Fruit fly (Drosophila melanogaster) whole organism, embryonic: Measurements from ENCODE around the gene Spn38F.

ENCODE experiments used
- Atf6 ChIP-seq: fragments of 200-800 bp; sonication (Bioruptor generic); IDR thresholded peaks from 2 replicates; pipeline ENCODE4 v1.3.6; 2022; ENCODE audit warnings: missing biosample characterization, missing genetic modification characterization
- B-H1 ChIP-seq: fragments of 200-800 bp; sonication (Bioruptor generic); IDR thresholded peaks from 3 replicates; pipeline ENCODE4 v1.3.6; 2022; ENCODE audit warnings: missing biosample characterization, missing genetic modification characterization
- Bdp1 ChIP-seq: fragments of 200-800 bp; sonication (Bioruptor generic); optimal IDR thresholded peaks from 3 replicates; lab custom pipeline; 2016; ENCODE audit warnings: missing biosample characterization, missing genetic modification characterization
- Blimp-1 ChIP-seq: fragments of 200-800 bp; sonication (Bioruptor generic); optimal IDR thresholded peaks from 3 replicates; lab custom pipeline; 2018; ENCODE audit warnings: missing biosample characterization, missing genetic modification characterization, mild to moderate bottlenecking, moderate library complexity, missing genetic modification reagents
- CG11398 ChIP-seq: fragments of 200-800 bp; sonication (Bioruptor generic); optimal IDR thresholded peaks from 2 replicates; lab custom pipeline; 2016; ENCODE audit warnings: missing biosample characterization, missing genetic modification characterization
- CG11560 ChIP-seq: fragments of 200-800 bp; sonication (Bioruptor generic); IDR thresholded peaks from 3 replicates; pipeline ENCODE4 v1.3.6; 2022; ENCODE audit warnings: missing biosample characterization, missing genetic modification characterization
- CG12236 ChIP-seq: fragments of 200-800 bp; sonication (Bioruptor generic); optimal IDR thresholded peaks from 2 replicates; lab custom pipeline; 2016; ENCODE audit warnings: missing biosample characterization, missing genetic modification characterization
- CG13296 ChIP-seq: fragments of 200-800 bp; sonication (Bioruptor generic); optimal IDR thresholded peaks from 3 replicates; lab custom pipeline; 2018; ENCODE audit warnings: missing biosample characterization, mild to moderate bottlenecking, missing genetic modification characterization
- CG17802 ChIP-seq: fragments of 200-800 bp; sonication (Bioruptor generic); optimal IDR thresholded peaks from 2 replicates; lab custom pipeline; 2018; ENCODE audit warnings: missing biosample characterization, mild to moderate bottlenecking, missing genetic modification characterization, moderate library complexity
- CG17829 ChIP-seq: fragments of 200-800 bp; optimal IDR thresholded peaks from 2 replicates; lab custom pipeline; 2019; ENCODE audit warnings: missing biosample characterization, mild to moderate bottlenecking, missing genetic modification characterization, moderate library complexity
- CG18764 ChIP-seq: fragments of 200-800 bp; sonication (Bioruptor generic); optimal IDR thresholded peaks from 3 replicates; lab custom pipeline; 2016; ENCODE audit warnings: missing biosample characterization, missing genetic modification characterization
- CG2116 ChIP-seq: fragments of 200-800 bp; sonication (Bioruptor generic); optimal IDR thresholded peaks from 3 replicates; lab custom pipeline; 2018; ENCODE audit warnings: missing biosample characterization, mild to moderate bottlenecking, missing genetic modification characterization
- CG3838 ChIP-seq: fragments of 200-800 bp; sonication (Bioruptor generic); optimal IDR thresholded peaks from 3 replicates; lab custom pipeline; 2016; ENCODE audit warnings: missing biosample characterization, missing genetic modification characterization
- CG5245 ChIP-seq: fragments of 200-800 bp; sonication (Bioruptor generic); optimal IDR thresholded peaks from 3 replicates; lab custom pipeline; 2016; ENCODE audit warnings: missing biosample characterization, missing genetic modification characterization
- CG6791 ChIP-seq: fragments of 200-800 bp; sonication (Bioruptor generic); IDR thresholded peaks from 3 replicates; pipeline ENCODE4 v1.3.6; 2022; ENCODE audit warnings: missing biosample characterization, missing genetic modification characterization; ENCODE audit not compliant: partially characterized antibody
- CG7987 ChIP-seq: fragments of 200-800 bp; sonication (Bioruptor generic); optimal IDR thresholded peaks from 2 replicates; lab custom pipeline; 2018; ENCODE audit warnings: missing biosample characterization, mild to moderate bottlenecking, missing genetic modification characterization, moderate library complexity
- CG8089 ChIP-seq: fragments of 200-800 bp; sonication (Bioruptor generic); optimal IDR thresholded peaks from 3 replicates; lab custom pipeline; 2016; ENCODE audit warnings: missing biosample characterization, missing genetic modification characterization
- CG9437 ChIP-seq: fragments of 200-800 bp; sonication (Bioruptor generic); optimal IDR thresholded peaks from 2 replicates; lab custom pipeline; 2018; ENCODE audit warnings: missing biosample characterization, mild to moderate bottlenecking, missing genetic modification characterization
- CG9609 ChIP-seq: fragments of 200-800 bp; sonication (Bioruptor generic); optimal IDR thresholded peaks from 3 replicates; lab custom pipeline; 2016; ENCODE audit warnings: missing biosample characterization, missing genetic modification characterization
- CG9932 ChIP-seq: fragments of 200-800 bp; sonication (Bioruptor generic); IDR thresholded peaks from 2 replicates; pipeline ENCODE4 v1.3.6; 2022; ENCODE audit warnings: missing biosample characterization, missing genetic modification characterization
- CHES-1-like ChIP-seq: fragments of 200-800 bp; sonication (Bioruptor generic); optimal IDR thresholded peaks from 2 replicates; lab custom pipeline; 2016; ENCODE audit warnings: missing biosample characterization, missing genetic modification characterization
- Camta ChIP-seq: fragments of 200-800 bp; sonication (Bioruptor generic); optimal IDR thresholded peaks from 2 replicates; lab custom pipeline; 2016; ENCODE audit warnings: missing biosample characterization, missing genetic modification characterization
- Chrac-16 ChIP-seq: fragments of 200-800 bp; sonication (Bioruptor generic); optimal IDR thresholded peaks from 3 replicates; lab custom pipeline; 2016; ENCODE audit warnings: missing biosample characterization, missing genetic modification characterization
- Dbx ChIP-seq: fragments of 200-800 bp; sonication (Bioruptor generic); IDR thresholded peaks from 3 replicates; pipeline ENCODE4 v1.3.6; 2022; ENCODE audit warnings: missing biosample characterization, missing genetic modification characterization
- Deaf1 ChIP-seq: fragments of 200-800 bp; optimal IDR thresholded peaks from 3 replicates; lab custom pipeline; 2019; ENCODE audit warnings: missing biosample characterization, mild to moderate bottlenecking, missing genetic modification characterization, moderate library complexity
- Eip74EF ChIP-seq, 2 experiments: fragments of 200-800 bp in 1 of 2; fragments of >200 bp in 1 of 2; sonication (Bioruptor generic) in 1 of 2; optimal IDR thresholded peaks; 2 replicates each; lab custom pipeline; 2017 to 2019; ENCODE audit warnings: missing biosample characterization in 2 of 2, missing genetic modification characterization in 2 of 2, mild to moderate bottlenecking in 1 of 2, moderate library complexity in 1 of 2
- GATAe ChIP-seq: fragments of 200-800 bp; sonication (Bioruptor generic); conservative IDR thresholded peaks from 2 replicates; pipeline ENCODE4 v1.3.6; 2022; ENCODE audit warnings: missing biosample characterization, missing genetic modification characterization
- Gug ChIP-seq: fragments of 200-800 bp; sonication (Bioruptor generic); IDR thresholded peaks from 4 replicates; pipeline ENCODE4 v1.3.6; 2022; ENCODE audit warnings: missing biosample characterization, missing genetic modification characterization
- MBD-R2 ChIP-seq: fragments of 200-800 bp; sonication (Bioruptor generic); IDR thresholded peaks from 2 replicates; pipeline ENCODE4 v1.3.6; 2022; ENCODE audit warnings: missing biosample characterization, missing genetic modification characterization
- NC2β ChIP-seq: fragments of 200-800 bp; sonication (Bioruptor generic); optimal IDR thresholded peaks from 2 replicates; lab custom pipeline; 2016; ENCODE audit warnings: missing biosample characterization, missing genetic modification characterization
- Neu2 ChIP-seq: fragments of 200-800 bp; sonication (Bioruptor generic); optimal IDR thresholded peaks from 3 replicates; lab custom pipeline; 2016; ENCODE audit warnings: missing biosample characterization, missing genetic modification characterization, borderline replicate concordance
- Oli ChIP-seq: fragments of 200-800 bp; sonication (Bioruptor generic); optimal IDR thresholded peaks from 2 replicates; lab custom pipeline; 2018; ENCODE audit warnings: missing biosample characterization, mild to moderate bottlenecking, missing genetic modification characterization, moderate library complexity
- Sin3A ChIP-seq: fragments of >200 bp; optimal IDR thresholded peaks from 2 replicates; lab custom pipeline; 2018
- ap ChIP-seq: fragments of 200-800 bp; sonication (Bioruptor generic); IDR thresholded peaks from 2 replicates; pipeline ENCODE4 v1.3.6; 2022; ENCODE audit warnings: missing biosample characterization, missing genetic modification characterization
- danr ChIP-seq: fragments of 200-800 bp; sonication (Bioruptor generic); IDR thresholded peaks from 2 replicates; pipeline ENCODE4 v1.3.6; 2022; ENCODE audit warnings: missing biosample characterization, missing genetic modification characterization
- disco-r ChIP-seq: fragments of 200-800 bp; sonication (Bioruptor generic); optimal IDR thresholded peaks from 2 replicates; lab custom pipeline; 2016; ENCODE audit warnings: missing biosample characterization, missing genetic modification characterization
- gsb-n ChIP-seq: fragments of 200-800 bp; sonication (Bioruptor generic); optimal IDR thresholded peaks from 3 replicates; lab custom pipeline; 2018; ENCODE audit warnings: missing biosample characterization, mild to moderate bottlenecking, missing genetic modification characterization
- insv ChIP-seq, 2 experiments: fragments of 200-800 bp; sonication (Bioruptor generic); optimal IDR thresholded peaks; 3 replicates each; lab custom pipeline; 2016 to 2018; ENCODE audit warnings: missing biosample characterization in 2 of 2, missing genetic modification characterization in 2 of 2
- lilli ChIP-seq: fragments of 200-800 bp; sonication (Bioruptor generic); optimal IDR thresholded peaks from 3 replicates; lab custom pipeline; 2016; ENCODE audit warnings: missing biosample characterization, missing genetic modification characterization
- nmo ChIP-seq: fragments of 200-800 bp; sonication (Bioruptor generic); optimal IDR thresholded peaks from 2 replicates; lab custom pipeline; 2018; ENCODE audit warnings: missing biosample characterization, mild to moderate bottlenecking, missing genetic modification characterization, moderate library complexity
- otp ChIP-seq: fragments of 200-800 bp; sonication (Bioruptor generic); IDR thresholded peaks from 3 replicates; pipeline ENCODE4, ENCODE4 v1.3.6; 2022; ENCODE audit warnings: missing biosample characterization, missing genetic modification characterization
- p53 ChIP-seq: fragments of 200-800 bp; sonication (Bioruptor generic); optimal IDR thresholded peaks from 2 replicates; lab custom pipeline; 2016; ENCODE audit warnings: missing biosample characterization, missing genetic modification characterization
- pb ChIP-seq: fragments of 200-800 bp; sonication (Bioruptor generic); optimal IDR thresholded peaks from 3 replicates; lab custom pipeline; 2016; ENCODE audit warnings: missing biosample characterization, missing genetic modification characterization
- pum ChIP-seq: fragments of 200-800 bp; sonication (Bioruptor generic); optimal IDR thresholded peaks from 2 replicates; lab custom pipeline; 2016; ENCODE audit warnings: missing biosample characterization, missing genetic modification characterization
- sens-2 ChIP-seq: fragments of 200-800 bp; sonication (Bioruptor generic); IDR thresholded peaks from 2 replicates; pipeline ENCODE4 v1.3.6; 2022; ENCODE audit warnings: missing biosample characterization, missing genetic modification characterization
- seq ChIP-seq: fragments of 200-800 bp; sonication (Bioruptor generic); IDR thresholded peaks from 2 replicates; pipeline ENCODE4 v1.3.6; 2022; ENCODE audit warnings: missing biosample characterization, missing genetic modification characterization
- slou ChIP-seq: fragments of 200-800 bp; sonication (Bioruptor generic); optimal IDR thresholded peaks from 3 replicates; lab custom pipeline; 2016; ENCODE audit warnings: missing biosample characterization, missing genetic modification characterization
- tll ChIP-seq, 2 experiments: fragments of 200-800 bp in 1 of 2; fragments of >200 bp in 1 of 2; sonication (Bioruptor generic) in 1 of 2; optimal IDR thresholded peaks; 2 replicates each; lab custom pipeline; 2017 to 2019; ENCODE audit warnings: missing biosample characterization in 2 of 2, missing genetic modification characterization in 2 of 2, mild to moderate bottlenecking in 1 of 2, moderate library complexity in 1 of 2
- vnd ChIP-seq: fragments of 200-800 bp; sonication (Bioruptor generic); IDR thresholded peaks from 3 replicates; pipeline ENCODE4 v1.3.6; 2022; ENCODE audit warnings: missing biosample characterization, missing genetic modification characterization; ENCODE audit not compliant: partially characterized antibody
- wdn ChIP-seq: fragments of 200-800 bp; sonication (Bioruptor generic); IDR thresholded peaks from 2 replicates; pipeline ENCODE4 v1.3.6; 2022; ENCODE audit warnings: missing biosample characterization, missing genetic modification characterization

Spn38F gene

dm6 chr2L:20881353-20882079, 43.7 kb upstream of the Spn38F start (continued):
- TF ChIP-seq Deaf1 (tag; lab: Kevin White, UChicago) (no peak), insv (GFP tag; optimal IDR thresholded peaks at IDR 0.05; lab: Kevin White, UChicago) (no peak), CG7987 (no peak), pum (peak; percentile 23), CG8089 (GFP tag; lab: Kevin White, UChicago) (no peak), CG5245 (GFP tag; lab: Kevin White, UChicago) (no peak), CG18764 (peak; percentile 17), sens-2 (GFP tag; lab: Robert Waterston, UW) (no peak), CHES-1-like (GFP tag; lab: Kevin White, UChicago) (peak; percentile 9), Chrac-16 (GFP tag; lab: Kevin White, UChicago) (peak; percentile 11), CG17829 (no peak), wdn (GFP tag; lab: Robert Waterston, UW) (peak; percentile 63), Gug (GFP tag; lab: Robert Waterston, UW) (peak; percentile 78; the same call in 3 of the 4 replicates), Sin3A (lab: Kevin White, UChicago) (no peak), GATAe (GFP tag; lab: Robert Waterston, UW) (no peak), Eip74EF (GFP tag; optimal IDR thresholded peaks at IDR 0.05; lab: Kevin White, UChicago) (peak in 1 of 2 experiments; percentile 83), seq (GFP tag; lab: Robert Waterston, UW) (0 out of 2 replicates have a peak, but pooled peaks have one; percentile 32), CG6791 (GFP tag; lab: Robert Waterston, UW) (0 out of 3 replicates have a peak, but pooled peaks have one; percentile 25), danr (GFP tag; lab: Robert Waterston, UW) (no peak), CG9609 (GFP tag; lab: Kevin White, UChicago) (peak; percentile 23), Blimp-1 (GFP tag; lab: Kevin White, UChicago) (peak; percentile 22), Neu2 (GFP tag; lab: Kevin White, UChicago) (no peak), CG11398 (GFP tag; lab: Kevin White, UChicago) (no peak), B-H1 (GFP tag; lab: Robert Waterston, UW) (peak; percentile 49; the same call in 1 of the 3 replicates), nmo (GFP tag; lab: Kevin White, UChicago) (no peak), NC2β (GFP tag; lab: Kevin White, UChicago) (no peak), CG9932 (GFP tag; lab: Robert Waterston, UW) (peak; percentile 84), Dbx (GFP tag; lab: Robert Waterston, UW) (peak; percentile 72; the same call in 2 of the 3 replicates), CG9437 (no peak), MBD-R2 (peak; percentile 50; the same call in 1 of the 2 replicates), otp (GFP tag; lab: Robert Waterston, UW) (peak; percentile 48; the same call in 1 of the 3 replicates), CG3838 (GFP tag; lab: Kevin White, UChicago) (no peak), Atf6 (peak; percentile 73), lilli (GFP tag; lab: Kevin White, UChicago) (peak; percentile 83), Oli (tag; lab: Kevin White, UChicago) (peak; percentile 38), ap (no peak), CG13296 (peak; percentile 35), CG2116 (GFP tag; lab: Kevin White, UChicago) (no peak), pb (no peak), disco-r (no peak), slou (GFP tag; lab: Kevin White, UChicago) (no peak), CG11560 (peak; percentile 62; the same call in 1 of the 3 replicates), Camta (GFP tag; lab: Kevin White, UChicago) (no peak), CG17802 (tag; lab: Kevin White, UChicago) (no peak), CG12236 (no peak), gsb-n (tag; lab: Kevin White, UChicago) (no peak), vnd (GFP tag; lab: Robert Waterston, UW) (no peak), tll (GFP tag; optimal IDR thresholded peaks at IDR 0.05; lab: Kevin White, UChicago) (no peak), Bdp1 (GFP tag; lab: Kevin White, UChicago) (no peak), p53 (GFP tag; lab: Kevin White, UChicago) (no peak)
